Worm (Caenorhabditis elegans): Measurements from ENCODE around the gene math-9.
"Not testable (repeated sequence)": the region's sequence is repeated elsewhere in the genome, so short reads cannot be mapped to it uniquely, and the experiment has no call there.

DNA sequence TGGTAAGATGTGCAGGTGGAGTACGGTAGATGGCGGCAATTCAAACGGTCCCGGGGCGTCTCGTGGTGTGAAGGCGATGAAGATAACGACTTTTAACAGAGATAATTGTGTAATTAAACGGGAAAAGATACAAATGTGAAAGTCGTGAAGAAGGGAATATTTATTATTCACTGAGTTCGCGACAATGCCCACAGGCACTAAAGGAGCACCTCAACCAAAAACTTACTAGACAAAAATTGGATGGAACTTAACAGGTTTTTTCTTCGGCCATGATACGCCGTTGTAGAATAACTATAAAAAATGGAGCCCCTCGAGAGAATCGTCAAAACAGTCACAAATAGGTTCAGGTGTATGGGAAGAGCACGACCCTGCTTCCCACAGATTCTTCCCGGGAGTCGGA is 28.2 kb downstream of the math-9 start, which contains the start of gene fbxb-98:
- TF ChIP-seq syd-9 (tag; optimal IDR thresholded peaks at IDR 0.05); fkh-10 (GFP tag; optimal IDR thresholded peaks at IDR 0.05); unc-55 (GFP tag; optimal IDR thresholded peaks at IDR 0.05): not testable (repeated sequence)

Data from whole organism, late embryonic.